Worm (Caenorhabditis elegans) whole organism, mixed stage, embryonic: ENCODE measurements around the gene ubc-9.

Experiments
- M03D4.4 ChIP-seq: sonication (generic microtip); optimal IDR thresholded peaks from 2 replicates; lab custom pipeline; 2017; ENCODE audit warnings: mild to moderate bottlenecking, missing genetic modification characterization, missing compliant biosample characterization
- bed-3 ChIP-seq: fragments of 200-800 bp; sonication (Bioruptor generic); optimal IDR thresholded peaks from 3 replicates; lab custom pipeline; 2018; ENCODE audit warnings: mild to moderate bottlenecking, missing genetic modification characterization, moderate library complexity, missing compliant biosample characterization
- blmp-1 ChIP-seq: fragments of 150-350 bp; optimal IDR thresholded peaks from 2 replicates; lab custom pipeline; 2014; ENCODE audit warnings: missing biosample characterization, missing genetic modification characterization
- ceh-39 ChIP-seq: fragments of 150-350 bp; optimal IDR thresholded peaks from 2 replicates; lab custom pipeline; 2014; ENCODE audit warnings: missing biosample characterization, missing genetic modification characterization
- ceh-43 ChIP-seq: fragments of 200-800 bp; sonication (Bioruptor generic); optimal IDR thresholded peaks from 2 replicates; lab custom pipeline; 2018; ENCODE audit warnings: mild to moderate bottlenecking, missing genetic modification characterization, moderate library complexity, missing compliant biosample characterization
- ceh-83 ChIP-seq: fragments of 200-800 bp; sonication (Bioruptor generic); optimal IDR thresholded peaks from 2 replicates; lab custom pipeline; 2018; ENCODE audit warnings: mild to moderate bottlenecking, missing genetic modification characterization, missing compliant biosample characterization
- drap-1 ChIP-seq: fragments of 200-800 bp; sonication (Bioruptor generic); optimal IDR thresholded peaks from 3 replicates; lab custom pipeline; 2018; ENCODE audit warnings: mild to moderate bottlenecking, missing genetic modification characterization, missing compliant biosample characterization
- elt-1 ChIP-seq: sonication (generic microtip); optimal IDR thresholded peaks from 2 replicates; lab custom pipeline; 2017; ENCODE audit warnings: missing genetic modification characterization, mild to moderate bottlenecking, missing compliant biosample characterization, antibody characterized with exemption, moderate library complexity, borderline replicate concordance; ENCODE audit not compliant: insufficient read depth
- elt-3 ChIP-seq: fragments of 150-350 bp; optimal IDR thresholded peaks from 2 replicates; lab custom pipeline; 2014; ENCODE audit warnings: missing biosample characterization, missing genetic modification characterization
- flh-1 ChIP-seq: fragments of 200-800 bp; sonication (Bioruptor generic); optimal IDR thresholded peaks from 2 replicates; lab custom pipeline; 2018; ENCODE audit warnings: mild to moderate bottlenecking, missing genetic modification characterization, moderate library complexity, missing compliant biosample characterization
- ham-2 ChIP-seq: fragments of 200-800 bp; sonication (Bioruptor generic); optimal IDR thresholded peaks from 2 replicates; lab custom pipeline; 2018; ENCODE audit warnings: mild to moderate bottlenecking, missing genetic modification characterization, missing compliant biosample characterization
- hlh-1 ChIP-seq: fragments of 150-350 bp; optimal IDR thresholded peaks from 2 replicates; lab custom pipeline; 2014; ENCODE audit warnings: missing biosample characterization, missing genetic modification reagents, missing genetic modification characterization
- lin-13 ChIP-seq: fragments of 150-350 bp; optimal IDR thresholded peaks from 2 replicates; lab custom pipeline; 2014; ENCODE audit warnings: missing biosample characterization, missing genetic modification characterization
- lin-32 ChIP-seq: fragments of 200-800 bp; sonication (Bioruptor generic); optimal IDR thresholded peaks from 2 replicates; lab custom pipeline; 2018; ENCODE audit warnings: mild to moderate bottlenecking, missing genetic modification characterization, missing compliant biosample characterization
- lsy-2 ChIP-seq: fragments of 150-350 bp; optimal IDR thresholded peaks from 2 replicates; lab custom pipeline; 2014; ENCODE audit warnings: missing biosample characterization, missing genetic modification characterization
- mab-5 ChIP-seq: fragments of 150-350 bp; optimal IDR thresholded peaks from 2 replicates; lab custom pipeline; 2014; ENCODE audit warnings: missing biosample characterization, missing genetic modification characterization
- mep-1 ChIP-seq: fragments of 150-350 bp; optimal IDR thresholded peaks from 2 replicates; lab custom pipeline; 2017; ENCODE audit warnings: missing biosample characterization, missing genetic modification reagents, missing genetic modification characterization, inconsistent platforms
- mls-2 ChIP-seq: sonication (generic microtip); optimal IDR thresholded peaks from 2 replicates; lab custom pipeline; 2016; ENCODE audit warnings: mild to moderate bottlenecking, missing genetic modification characterization, moderate library complexity, missing compliant biosample characterization
- nhr-12 ChIP-seq: fragments of 150-350 bp; optimal IDR thresholded peaks from 2 replicates; lab custom pipeline; 2014; ENCODE audit warnings: missing biosample characterization, missing genetic modification characterization
- nhr-2 ChIP-seq: fragments of 150-350 bp; optimal IDR thresholded peaks from 2 replicates; lab custom pipeline; 2014; ENCODE audit warnings: missing biosample characterization, missing genetic modification characterization
- nhr-237 ChIP-seq: fragments of 150-350 bp; optimal IDR thresholded peaks from 2 replicates; lab custom pipeline; 2014; ENCODE audit warnings: missing biosample characterization, missing genetic modification characterization
- nhr-28 ChIP-seq: fragments of 150-350 bp; optimal IDR thresholded peaks from 2 replicates; lab custom pipeline; 2014; ENCODE audit warnings: missing biosample characterization, missing genetic modification characterization
- nhr-76 ChIP-seq: sonication (generic microtip); optimal IDR thresholded peaks from 2 replicates; lab custom pipeline; 2017; ENCODE audit warnings: missing biosample characterization, missing genetic modification characterization
- pha-4 ChIP-seq: fragments of 150-350 bp; optimal IDR thresholded peaks from 2 replicates; lab custom pipeline; 2018; ENCODE audit warnings: missing biosample characterization, missing genetic modification reagents, missing genetic modification characterization
- sem-2 ChIP-seq: fragments of 200-800 bp; sonication (Bioruptor generic); optimal IDR thresholded peaks from 2 replicates; lab custom pipeline; 2018; ENCODE audit warnings: mild to moderate bottlenecking, missing genetic modification characterization, missing compliant biosample characterization
- snpc-4 ChIP-seq: fragments of 150-350 bp; optimal IDR thresholded peaks from 2 replicates; lab custom pipeline; 2014; ENCODE audit warnings: missing biosample characterization, missing genetic modification characterization
- sptf-1 ChIP-seq: sonication (generic microtip); optimal IDR thresholded peaks from 2 replicates; lab custom pipeline; 2017; ENCODE audit warnings: mild to moderate bottlenecking, missing genetic modification characterization, moderate library complexity, missing compliant biosample characterization
- tbx-8 ChIP-seq: fragments of 200-800 bp; sonication (Bioruptor generic); optimal IDR thresholded peaks from 2 replicates; lab custom pipeline; 2018; ENCODE audit warnings: mild to moderate bottlenecking, missing genetic modification characterization, moderate library complexity, missing compliant biosample characterization
- unc-120 ChIP-seq: sonication (generic microtip); optimal IDR thresholded peaks from 2 replicates; lab custom pipeline; 2017; ENCODE audit warnings: missing genetic modification characterization, missing compliant biosample characterization; ENCODE audit not compliant: poor library complexity, severe bottlenecking
- unc-39 ChIP-seq: fragments of 150-350 bp; optimal IDR thresholded peaks from 2 replicates; lab custom pipeline; 2014; ENCODE audit warnings: missing biosample characterization, missing genetic modification characterization
- unc-62 ChIP-seq: fragments of 150-350 bp; optimal IDR thresholded peaks from 2 replicates; lab custom pipeline; 2014; ENCODE audit warnings: missing biosample characterization, missing genetic modification reagents, missing genetic modification characterization
- zip-8 ChIP-seq: fragments of 150-350 bp; optimal IDR thresholded peaks from 2 replicates; lab custom pipeline; 2014; ENCODE audit warnings: missing biosample characterization, missing genetic modification characterization

ubc-9 gene

ce11 chrIV:4633393-4633792 is 17.5 kb upstream of the ubc-9 start, which contains the start of gene R105.1:
Gene R105.1, plus strand, starts transcription at chrIV:4633693.
- TF ChIP-seq elt-1 (tag; lab: Kevin White, UChicago) (no peak), hlh-1 (no peak), sptf-1 (tag; lab: Kevin White, UChicago) (no peak), ham-2 (GFP tag; lab: Kevin White, UChicago) (no peak), nhr-2 (no peak)
- TF ChIP-seq, all 35 proteins: peak for 0

- TF ChIP-seq sem-2 (GFP tag; lab: Kevin White, UChicago) (no peak), M03D4.4 (no peak), mls-2 (tag; lab: Kevin White, UChicago) (no peak), unc-120 (no peak), ceh-39 (tag; lab: Kevin White, UChicago) (no peak), lin-32 (GFP tag; lab: Kevin White, UChicago) (no peak), sptf-1 (tag; lab: Kevin White, UChicago) (no peak), unc-39 (tag; lab: Kevin White, UChicago) (no peak), mab-5 (tag; lab: Kevin White, UChicago) (no peak), zip-8 (tag; lab: Kevin White, UChicago) (no peak), nhr-76 (no peak), ceh-83 (GFP tag; lab: Kevin White, UChicago) (no peak), bed-3 (GFP tag; lab: Kevin White, UChicago) (no peak), nhr-237 (tag; lab: Kevin White, UChicago) (no peak), hlh-1 (no peak), ceh-43 (GFP tag; lab: Kevin White, UChicago) (no peak), ham-2 (GFP tag; lab: Kevin White, UChicago) (no peak)
Measured at ce11 chrIV:4636001-4636400, 14.8 kb upstream of the ubc-9 start, which contains the start of gene R105.5. Gene R105.5, plus strand, starts transcription at chrIV:4636301.

ce11 chrIV:4637840-4638239 is 13.0 kb upstream of the ubc-9 start, which contains the start of gene F19C7.8:
Gene F19C7.8, minus strand, starts transcription at chrIV:4638095.
- TF ChIP-seq mab-5 (tag; lab: Kevin White, UChicago) (no peak), unc-120 (peak; percentile 22), hlh-1 (peak; percentile 73)

ce11 chrIV:4639352-4639751 is 11.5 kb upstream of the ubc-9 start:
- TF ChIP-seq pha-4 (tag; lab: Kevin White, UChicago): no peak
- no peak for TF ChIP-seq elt-1 (tag; lab: Kevin White, UChicago)
- no peak for TF ChIP-seq unc-39 (tag; lab: Kevin White, UChicago)
- TF ChIP-seq nhr-12 (tag; lab: Kevin White, UChicago): no peak
- TF ChIP-seq sptf-1 (tag; lab: Kevin White, UChicago): no peak
- no peak for TF ChIP-seq nhr-237 (tag; lab: Kevin White, UChicago)
- TF ChIP-seq lin-32 (GFP tag; lab: Kevin White, UChicago): no peak
- no peak for TF ChIP-seq lsy-2 (tag; lab: Kevin White, UChicago)
- TF ChIP-seq mep-1 (tag; lab: Kevin White, UChicago): no peak
- no peak for TF ChIP-seq M03D4.4
- no peak for TF ChIP-seq ceh-39 (tag; lab: Kevin White, UChicago)
- TF ChIP-seq lin-13 (tag; lab: Kevin White, UChicago): no peak
- no peak for TF ChIP-seq ceh-83 (GFP tag; lab: Kevin White, UChicago)
- no peak for TF ChIP-seq drap-1 (GFP tag; lab: Kevin White, UChicago)
- peak; percentile 18 for TF ChIP-seq unc-62 (GFP tag; lab: Kevin White, UChicago)
- TF ChIP-seq unc-120: peak; percentile 74
- TF ChIP-seq snpc-4: no peak
- no peak for TF ChIP-seq elt-3 (tag; lab: Kevin White, UChicago)
- no peak for TF ChIP-seq ceh-43 (GFP tag; lab: Kevin White, UChicago)
- peak; percentile 62 for TF ChIP-seq hlh-1

- TF ChIP-seq tbx-8 (GFP tag; lab: Kevin White, UChicago) (no peak), lsy-2 (tag; lab: Kevin White, UChicago) (no peak), pha-4 (tag; lab: Kevin White, UChicago) (no peak), unc-62 (GFP tag; lab: Kevin White, UChicago) (no peak), ceh-43 (GFP tag; lab: Kevin White, UChicago) (no peak), nhr-12 (tag; lab: Kevin White, UChicago) (no peak), lin-32 (GFP tag; lab: Kevin White, UChicago) (no peak), lin-13 (tag; lab: Kevin White, UChicago) (no peak), ham-2 (GFP tag; lab: Kevin White, UChicago) (no peak), nhr-2 (no peak), snpc-4 (no peak), flh-1 (GFP tag; lab: Kevin White, UChicago) (no peak), zip-8 (tag; lab: Kevin White, UChicago) (no peak), ceh-83 (GFP tag; lab: Kevin White, UChicago) (no peak), blmp-1 (tag; lab: Kevin White, UChicago) (no peak), hlh-1 (no peak), nhr-28 (tag; lab: Kevin White, UChicago) (no peak)
- TF ChIP-seq, all 35 proteins: peak for 0
Measured at ce11 chrIV:4640941-4641340, 9.9 kb upstream of the ubc-9 start.
